Worm (Caenorhabditis elegans): ENCODE results near the gene idpc-7.
A peak's percentile ranks its signal among the peaks of the same experiment; 100 is the strongest.

Gene idpc-7

ce11 chrV:9628603-9629002 lies 9.8 kb upstream of the idpc-7 start:
- TF ChIP-seq ttx-3 (tag; optimal IDR thresholded peaks at IDR 0.05) (no peak), nhr-11 (tag; optimal IDR thresholded peaks at IDR 0.05) (no peak), npax-4 (tag; optimal IDR thresholded peaks at IDR 0.05) (no peak), hlh-15 (tag; optimal IDR thresholded peaks at IDR 0.05) (no peak), ceh-48 (tag; optimal IDR thresholded peaks at IDR 0.05) (no peak), sox-2 (GFP tag; IDR thresholded peaks at IDR 0.05) (no peak), T23F11.4 (GFP tag; optimal IDR thresholded peaks at IDR 0.05) (no peak), hlh-6 (tag; optimal IDR thresholded peaks at IDR 0.05) (peak; percentile 46), ceh-2 (tag; optimal IDR thresholded peaks at IDR 0.05) (no peak)

ce11 chrV:9625604-9626446 lies 7.0 kb upstream of the idpc-7 start, which contains the start of gene T06E4.7:
Gene T06E4.7, plus strand, starts transcription at chrV:9626396.
- TF ChIP-seq fkh-6 (tag; optimal IDR thresholded peaks at IDR 0.05), result peak; percentile 4
- TF ChIP-seq elt-4 (tag; optimal IDR thresholded peaks at IDR 0.05), result peak; percentile 93
- TF ChIP-seq hlh-6 (tag; optimal IDR thresholded peaks at IDR 0.05), result peak; percentile 30
- no peak for TF ChIP-seq ceh-45 (GFP tag; IDR thresholded peaks at IDR 0.05)
- TF ChIP-seq fkh-10 (GFP tag; optimal IDR thresholded peaks at IDR 0.05), result no peak
- no peak for TF ChIP-seq ceh-22 (tag; optimal IDR thresholded peaks at IDR 0.05)
- no peak for TF ChIP-seq dmd-4 (tag; optimal IDR thresholded peaks at IDR 0.05; ENCODE audit: borderline replicate concordance)
- TF ChIP-seq ceh-2 (tag; optimal IDR thresholded peaks at IDR 0.05), result peak; percentile 13
- peak; percentile 38 for TF ChIP-seq pag-3 (tag; optimal IDR thresholded peaks at IDR 0.05; ENCODE audit: borderline replicate concordance)
- no peak for TF ChIP-seq tbx-7 (tag; optimal IDR thresholded peaks at IDR 0.05)
- peak; percentile 45 for TF ChIP-seq mec-3 (tag; optimal IDR thresholded peaks at IDR 0.05; ENCODE audit: borderline replicate concordance)

- no peak for TF ChIP-seq ref-2 (tag; optimal IDR thresholded peaks at IDR 0.05)
- no peak for TF ChIP-seq mec-3 (tag; optimal IDR thresholded peaks at IDR 0.05; ENCODE audit: borderline replicate concordance)
- no peak for TF ChIP-seq ceh-14 (tag; optimal IDR thresholded peaks at IDR 0.05)
- TF ChIP-seq pha-4 (tag; optimal IDR thresholded peaks at IDR 0.05), result no peak
- no peak for TF ChIP-seq pax-1 (tag; optimal IDR thresholded peaks at IDR 0.05)
- TF ChIP-seq hlh-13 (GFP tag; optimal IDR thresholded peaks at IDR 0.05), result no peak
- TF ChIP-seq lim-6 (tag; optimal IDR thresholded peaks at IDR 0.05), result no peak
- no peak for TF ChIP-seq F13H6.1 (tag; optimal IDR thresholded peaks at IDR 0.05)
- TF ChIP-seq T23F11.4 (GFP tag; optimal IDR thresholded peaks at IDR 0.05), result no peak
- no peak for TF ChIP-seq rnt-1 (tag; optimal IDR thresholded peaks at IDR 0.05)
- TF ChIP-seq K02D7.2 (tag; optimal IDR thresholded peaks at IDR 0.05), result no peak
- TF ChIP-seq ceh-24 (tag; optimal IDR thresholded peaks at IDR 0.05), result no peak
- no peak for TF ChIP-seq tbx-7 (tag; optimal IDR thresholded peaks at IDR 0.05)
- TF ChIP-seq ceh-34 (tag; optimal IDR thresholded peaks at IDR 0.05), result no peak
- no peak for TF ChIP-seq fkh-10 (GFP tag; optimal IDR thresholded peaks at IDR 0.05)
These were observed 6.3 kb upstream of the idpc-7 start, which contains the start of gene idpc-4 for ce11 chrV:9625122-9625521. Gene idpc-4, plus strand, starts transcription at chrV:9625422.

ce11 chrV:9622834-9623233 lies 4.0 kb upstream of the idpc-7 start, which contains the start of gene idpc-5:
Gene idpc-5, minus strand, starts transcription at chrV:9622934.
- TF ChIP-seq pat-9 (tag; optimal IDR thresholded peaks at IDR 0.05), result no peak
- TF ChIP-seq ref-2 (tag; optimal IDR thresholded peaks at IDR 0.05), result no peak
- TF ChIP-seq pha-4 (tag; optimal IDR thresholded peaks at IDR 0.05), result no peak
- TF ChIP-seq pax-1 (tag; optimal IDR thresholded peaks at IDR 0.05), result no peak
- no peak for TF ChIP-seq unc-55 (GFP tag; optimal IDR thresholded peaks at IDR 0.05)
- TF ChIP-seq hlh-15 (tag; optimal IDR thresholded peaks at IDR 0.05), result no peak
- no peak for TF ChIP-seq fax-1 (tag; optimal IDR thresholded peaks at IDR 0.05)
- no peak for TF ChIP-seq nfya-1 (tag; optimal IDR thresholded peaks at IDR 0.05)
- TF ChIP-seq unc-86 (tag; optimal IDR thresholded peaks at IDR 0.05), result no peak
- TF ChIP-seq rnt-1 (tag; optimal IDR thresholded peaks at IDR 0.05), result no peak
- TF ChIP-seq pros-1 (tag; optimal IDR thresholded peaks at IDR 0.05), result no peak
- TF ChIP-seq ceh-45 (GFP tag; IDR thresholded peaks at IDR 0.05), result no peak
- no peak for TF ChIP-seq zip-5 (tag; optimal IDR thresholded peaks at IDR 0.05)
- TF ChIP-seq ztf-16 (tag; optimal IDR thresholded peaks at IDR 0.05), result no peak
- no peak for TF ChIP-seq ceh-14 (tag; optimal IDR thresholded peaks at IDR 0.05)
- TF ChIP-seq ceh-19 (GFP tag; optimal IDR thresholded peaks at IDR 0.05), result no peak
- TF ChIP-seq C38D4.7 (GFP tag; optimal IDR thresholded peaks at IDR 0.05), result no peak
- TF ChIP-seq nhr-11 (tag; optimal IDR thresholded peaks at IDR 0.05), result no peak
